Fruit fly (Drosophila melanogaster): ENCODE results near the gene CG43056.
A peak's percentile ranks its signal among the peaks of the same experiment; 100 is the strongest.

Gene CG43056

DNA sequence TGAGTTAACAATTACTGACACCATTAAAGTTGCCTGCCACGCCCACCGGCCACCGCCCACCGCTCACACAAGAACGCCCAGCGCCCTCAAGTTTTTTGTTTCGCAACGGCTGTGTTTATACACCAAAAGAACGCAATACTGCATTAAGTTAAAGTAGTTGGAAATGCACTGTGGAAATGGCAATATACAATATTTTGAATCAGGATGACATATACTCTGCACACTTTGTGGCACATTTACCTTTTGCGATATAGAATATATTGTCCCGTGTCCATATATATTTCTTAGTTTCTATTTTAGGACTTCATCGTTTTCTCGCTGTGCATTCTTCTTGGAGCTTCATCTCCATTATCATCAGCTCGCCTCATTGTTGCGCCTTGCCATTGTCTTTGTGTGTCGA is 21.5 kb upstream of the CG43056 start:
- TF ChIP-seq CG3032 (tag; optimal IDR thresholded peaks at IDR 0.05) (no peak), Eip78C (GFP tag) (peak; percentile 79), Gug (GFP tag; IDR thresholded peaks at IDR 0.05) (no peak), CG4318 (GFP tag; optimal IDR thresholded peaks at IDR 0.05) (no peak), Sox15 (GFP tag; optimal IDR thresholded peaks at IDR 0.05) (peak; percentile 6), achi (GFP tag; optimal IDR thresholded peaks at IDR 0.05) (peak; percentile 47), cyc (GFP tag; optimal IDR thresholded peaks at IDR 0.05) (peak; percentile 32), fd85E (GFP tag; optimal IDR thresholded peaks at IDR 0.05) (no peak), CG6163 (GFP tag; IDR thresholded peaks at IDR 0.05) (peak; percentile 49; the same call in 1 of the 3 replicates), Hr4 (GFP tag; optimal IDR thresholded peaks at IDR 0.05) (peak; percentile 47), salr (GFP tag; optimal IDR thresholded peaks at IDR 0.05) (peak in 1 of 2 experiments; percentile 5), dsx (GFP tag; optimal IDR thresholded peaks at IDR 0.05; ENCODE audit: poor library complexity, severe bottlenecking) (peak; percentile 32), CG8632 (GFP tag; optimal IDR thresholded peaks at IDR 0.05) (no peak), Met (GFP tag; optimal IDR thresholded peaks at IDR 0.05) (peak; percentile 43), Hr39 (GFP tag; optimal IDR thresholded peaks at IDR 0.05) (peak; percentile 35), CG9139 (GFP tag; optimal IDR thresholded peaks at IDR 0.05) (no peak), CG8119 (GFP tag; IDR thresholded peaks at IDR 0.05) (0 out of 3 replicates have a peak, but pooled peaks have one; percentile 24), Ets96B (tag; optimal IDR thresholded peaks at IDR 0.05) (peak; percentile 62), svp (GFP tag) (peak; percentile 54), CG34406 (GFP tag; optimal IDR thresholded peaks at IDR 0.05) (peak; percentile 18), fkh (GFP tag; optimal IDR thresholded peaks at IDR 0.05) (no peak), Hr38 (GFP tag; optimal IDR thresholded peaks at IDR 0.05) (no peak), CG1621 (tag; optimal IDR thresholded peaks at IDR 0.05) (peak; percentile 32), CG6854 (GFP tag; optimal IDR thresholded peaks at IDR 0.05) (no peak), CG10669 (GFP tag; optimal IDR thresholded peaks at IDR 0.05) (peak; percentile 48), Smox (GFP tag; optimal IDR thresholded peaks at IDR 0.05) (peak; percentile 13), CG6276 (GFP tag; optimal IDR thresholded peaks at IDR 0.05) (peak; percentile 17), OdsH (GFP tag; optimal IDR thresholded peaks at IDR 0.05) (peak; percentile 50), CG6808 (GFP tag; optimal IDR thresholded peaks at IDR 0.05) (peak; percentile 27), vri (GFP tag; optimal IDR thresholded peaks at IDR 0.05) (no peak), CG10631 (GFP tag; optimal IDR thresholded peaks at IDR 0.05) (peak; percentile 43), ss (GFP tag; optimal IDR thresholded peaks at IDR 0.05) (peak in 1 of 2 experiments; percentile 33), CG11902 (GFP tag; optimal IDR thresholded peaks at IDR 0.05) (no peak), spab (GFP tag; optimal IDR thresholded peaks at IDR 0.05) (peak; percentile 31), CG31627 (GFP tag; optimal IDR thresholded peaks at IDR 0.05) (peak; percentile 11), CG11762 (GFP tag; optimal IDR thresholded peaks at IDR 0.05; ENCODE audit: insufficient read depth) (peak; percentile 11), Sox14 (GFP tag; optimal IDR thresholded peaks at IDR 0.05) (peak; percentile 43), Eip93F (GFP tag; optimal IDR thresholded peaks at IDR 0.05) (no peak), CG11294 (GFP tag; IDR thresholded peaks at IDR 0.05) (no peak), dac (GFP tag; optimal IDR thresholded peaks at IDR 0.05) (no peak), net (GFP tag; optimal IDR thresholded peaks at IDR 0.05) (peak; percentile 40), Lpt (GFP tag; optimal IDR thresholded peaks at IDR 0.05) (peak; percentile 23), CG3919 (GFP tag; optimal IDR thresholded peaks at IDR 0.05) (peak; percentile 53), CG32006 (GFP tag; optimal IDR thresholded peaks at IDR 0.05) (peak; percentile 50), eg (GFP tag; IDR thresholded peaks at IDR 0.05) (peak; percentile 45; the same call in 1 of the 3 replicates), Blimp-1 (GFP tag; optimal IDR thresholded peaks at IDR 0.05) (no peak), Sox102F (GFP tag; optimal IDR thresholded peaks at IDR 0.05) (peak; percentile 25), esn (GFP tag; optimal IDR thresholded peaks at IDR 0.05) (no peak), fd59A (GFP tag; optimal IDR thresholded peaks at IDR 0.05) (peak; percentile 21), topi (GFP tag; optimal IDR thresholded peaks at IDR 0.05) (peak; percentile 26), Ets21C (GFP tag; optimal IDR thresholded peaks at IDR 0.05) (peak; percentile 23), CG15336 (GFP tag; IDR thresholded peaks at IDR 0.05) (peak; percentile 36; the same call in 1 of the 2 replicates)

All from whole organism, prepupa.